Worm (Caenorhabditis elegans) whole organism, mixed stage, embryonic: ENCODE results near the gene cyn-13.
"Not testable (repeated sequence)": the region's sequence is repeated elsewhere in the genome, so short reads cannot be mapped to it uniquely, and the experiment has no call there.

ENCODE experiments used
- ceh-43 ChIP-seq: fragments of 200-800 bp; sonication (Bioruptor generic); optimal IDR thresholded peaks from 2 replicates; lab custom pipeline; 2018; ENCODE audit warnings: mild to moderate bottlenecking, missing genetic modification characterization, moderate library complexity, missing compliant biosample characterization
- elt-3 ChIP-seq: fragments of 150-350 bp; optimal IDR thresholded peaks from 2 replicates; lab custom pipeline; 2014; ENCODE audit warnings: missing biosample characterization, missing genetic modification characterization
- ham-2 ChIP-seq: fragments of 200-800 bp; sonication (Bioruptor generic); optimal IDR thresholded peaks from 2 replicates; lab custom pipeline; 2018; ENCODE audit warnings: mild to moderate bottlenecking, missing genetic modification characterization, missing compliant biosample characterization
- hlh-1 ChIP-seq: fragments of 150-350 bp; optimal IDR thresholded peaks from 2 replicates; lab custom pipeline; 2014; ENCODE audit warnings: missing biosample characterization, missing genetic modification reagents, missing genetic modification characterization
- nhr-2 ChIP-seq: fragments of 150-350 bp; optimal IDR thresholded peaks from 2 replicates; lab custom pipeline; 2014; ENCODE audit warnings: missing biosample characterization, missing genetic modification characterization
- nhr-28 ChIP-seq: fragments of 150-350 bp; optimal IDR thresholded peaks from 2 replicates; lab custom pipeline; 2014; ENCODE audit warnings: missing biosample characterization, missing genetic modification characterization
- nhr-76 ChIP-seq: sonication (generic microtip); optimal IDR thresholded peaks from 2 replicates; lab custom pipeline; 2017; ENCODE audit warnings: missing biosample characterization, missing genetic modification characterization
- sem-2 ChIP-seq: fragments of 200-800 bp; sonication (Bioruptor generic); optimal IDR thresholded peaks from 2 replicates; lab custom pipeline; 2018; ENCODE audit warnings: mild to moderate bottlenecking, missing genetic modification characterization, missing compliant biosample characterization
- unc-120 ChIP-seq: sonication (generic microtip); optimal IDR thresholded peaks from 2 replicates; lab custom pipeline; 2017; ENCODE audit warnings: missing genetic modification characterization, missing compliant biosample characterization; ENCODE audit not compliant: poor library complexity, severe bottlenecking
- ztf-11 ChIP-seq: fragments of 150-350 bp; optimal IDR thresholded peaks from 2 replicates; lab custom pipeline; 2014; ENCODE audit warnings: missing biosample characterization, missing genetic modification characterization

Gene cyn-13

ce11 chrIV:17078649-17079048 is 37.8 kb downstream of the cyn-13 start, which contains the start of gene Y116A8C.25:
Gene Y116A8C.25, minus strand, starts transcription at chrIV:17078749.
- TF ChIP-seq nhr-2 (tag; lab: Kevin White, UChicago) (no peak), ztf-11 (tag; lab: Kevin White, UChicago) (no peak)
- TF ChIP-seq, all 35 proteins: peak for 0

DNA sequence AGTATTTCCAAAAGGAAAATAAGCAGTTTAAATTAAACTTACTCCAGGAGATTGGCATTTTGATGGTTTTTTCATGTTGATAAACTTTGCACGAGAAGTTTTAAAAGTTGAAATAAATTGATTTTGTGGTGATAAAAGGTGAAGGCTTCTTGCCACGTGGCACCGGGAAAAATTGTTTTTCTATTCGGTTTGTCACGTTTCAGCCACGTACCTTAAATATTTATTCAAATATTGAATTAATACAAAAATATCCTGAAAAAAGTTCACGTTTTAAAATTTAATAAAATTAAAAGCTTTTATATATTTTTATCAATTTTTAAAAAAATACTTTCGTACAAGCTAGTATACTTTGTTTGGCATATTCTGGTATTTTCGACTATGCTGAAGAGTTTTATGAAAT is 45.7 kb downstream of the cyn-13 start, which contains the start of gene Y116A8C.24:
Gene Y116A8C.24 (minus strand): TSS at position 101 of the 400 bp plus-strand sequence.
- TF ChIP-seq ceh-43 (GFP tag; lab: Kevin White, UChicago); nhr-28; hlh-1 (tag; lab: Kevin White, UChicago): not testable (repeated sequence)

ce11 chrIV:17064937-17065336 is 51.5 kb downstream of the cyn-13 start, which contains the start of gene Y116A8C.465:
Gene Y116A8C.465, plus strand, starts transcription at chrIV:17065237.
- not testable (repeated sequence) for TF ChIP-seq ham-2 (GFP tag; lab: Kevin White, UChicago); sem-2 (GFP tag; lab: Kevin White, UChicago); elt-3 (tag; lab: Kevin White, UChicago)

DNA sequence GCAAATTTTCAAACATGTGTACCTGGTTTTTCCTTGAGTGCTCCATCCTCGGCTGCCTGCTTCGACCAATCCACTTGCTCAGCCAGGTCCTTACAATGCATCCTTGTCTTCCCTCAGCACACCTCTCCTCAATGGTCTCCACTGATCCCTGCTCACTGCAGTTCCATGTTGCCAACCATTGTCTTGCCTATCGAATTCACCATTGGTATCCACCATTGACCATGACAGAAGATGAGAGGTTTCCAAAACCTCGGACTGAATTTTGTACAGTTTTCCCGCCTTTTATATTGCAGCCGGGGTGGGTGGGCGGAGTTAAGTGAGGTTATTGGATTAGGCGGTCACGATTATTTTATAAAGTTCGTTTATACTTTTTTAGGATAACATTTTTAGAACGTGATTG is 52.8 kb downstream of the cyn-13 start, which contains the start of gene Y116A8C.467:
Gene Y116A8C.467 (minus strand): TSS at position 101 of the 400 bp plus-strand sequence.
- not testable (repeated sequence) for TF ChIP-seq nhr-76, unc-120, nhr-2 (tag; lab: Kevin White, UChicago)
